Worm (Caenorhabditis elegans) whole organism, L4 larva: ENCODE data around the gene Y66D12A.21.

ENCODE experiments used
- aly-2 ChIP-seq: sonication (generic microtip); optimal IDR thresholded peaks from 2 replicates; lab custom pipeline; 2018; ENCODE audit warnings: missing biosample characterization, missing genetic modification characterization
- fos-1 ChIP-seq: fragments of 150-350 bp; optimal IDR thresholded peaks from 2 replicates; lab custom pipeline; 2014; ENCODE audit warnings: missing biosample characterization, missing genetic modification characterization
- nhr-25 ChIP-seq: sonication (generic microtip); optimal IDR thresholded peaks from 2 replicates; lab custom pipeline; 2017; ENCODE audit warnings: missing genetic modification characterization, mild to moderate bottlenecking, missing compliant biosample characterization, antibody characterized with exemption, moderate library complexity, borderline replicate concordance; ENCODE audit not compliant: insufficient read depth
- pha-4 ChIP-seq, 2 experiments: fragments of 150-350 bp in 1 of 2; fragments of 200-800 bp in 1 of 2; sonication (Bioruptor generic) in 1 of 2; IDR thresholded peaks in 1 of 2; optimal IDR thresholded peaks in 1 of 2; 2 replicates each; pipeline versions ENCODE4 v1.3.6 to Lab custom; 2014 to 2022; ENCODE audit warnings: missing genetic modification characterization in 2 of 2, missing genetic modification reagents in 2 of 2, missing biosample characterization in 1 of 2, missing compliant biosample characterization in 1 of 2
- rbr-2 ChIP-seq: sonication (generic microtip); optimal IDR thresholded peaks from 2 replicates; lab custom pipeline; 2016; ENCODE audit warnings: missing genotype, missing genetic modification characterization, missing compliant biosample characterization
- saeg-2 ChIP-seq: fragments of 200-800 bp; sonication (Bioruptor generic); IDR thresholded peaks from 2 replicates; pipeline ENCODE4 v1.3.6; 2022; ENCODE audit warnings: missing genetic modification reagents, missing genetic modification characterization, missing compliant biosample characterization
- snpc-4 ChIP-seq: fragments of 150-350 bp; optimal IDR thresholded peaks from 2 replicates; lab custom pipeline; 2014; ENCODE audit warnings: missing biosample characterization, missing genetic modification characterization
- zag-1 ChIP-seq: fragments of 150-350 bp; optimal IDR thresholded peaks from 2 replicates; lab custom pipeline; 2014; ENCODE audit warnings: missing biosample characterization, missing genetic modification characterization
- zfp-2 ChIP-seq: sonication (generic microtip); optimal IDR thresholded peaks from 2 replicates; lab custom pipeline; 2016; ENCODE audit warnings: mild to moderate bottlenecking, missing genetic modification characterization, missing compliant biosample characterization

- no peak for TF ChIP-seq nhr-25 (tag; lab: Kevin White, UChicago)
- TF ChIP-seq zfp-2 (tag; lab: Kevin White, UChicago), result no peak
- TF ChIP-seq snpc-4, result no peak
- TF ChIP-seq fos-1 (tag; lab: Kevin White, UChicago), result no peak
- no peak for TF ChIP-seq aly-2 (tag; lab: Kevin White, UChicago)
- peak; percentile 33; the same call in 1 of the 2 replicates for TF ChIP-seq pha-4 (GFP tag; IDR thresholded peaks at IDR 0.05; lab: Robert Waterston, UW)
- no peak for TF ChIP-seq pha-4 (tag; optimal IDR thresholded peaks at IDR 0.05; lab: Kevin White, UChicago)
- TF ChIP-seq saeg-2 (GFP tag; lab: Robert Waterston, UW), result no peak
- no peak for TF ChIP-seq rbr-2 (tag; lab: Kevin White, UChicago)
- TF ChIP-seq zag-1 (tag; lab: Kevin White, UChicago), result no peak
Observed at ce11 chrIII:11474674-11475306, 30.3 kb downstream of the Y66D12A.21 start.
